Worm (Caenorhabditis elegans) whole organism, late embryonic: Measurements from ENCODE around the gene Y9C2UA.1.
A peak's percentile ranks its signal among the peaks of the same experiment; 100 is the strongest.

Experiments used
- C08G9.2 ChIP-seq: sonication (generic microtip); optimal IDR thresholded peaks from 2 replicates; lab custom pipeline; 2016; ENCODE audit warnings: mild to moderate bottlenecking, missing genetic modification characterization, moderate library complexity, missing compliant biosample characterization
- K02D7.2 ChIP-seq: sonication (generic microtip); optimal IDR thresholded peaks from 2 replicates; lab custom pipeline; 2017; ENCODE audit warnings: mild to moderate bottlenecking, missing genetic modification characterization, missing compliant biosample characterization
- T23F11.4 ChIP-seq: fragments of 200-800 bp; sonication (Bioruptor generic); optimal IDR thresholded peaks from 2 replicates; lab custom pipeline; 2018; ENCODE audit warnings: mild to moderate bottlenecking, missing genetic modification characterization, missing compliant biosample characterization
- ahr-1 ChIP-seq: sonication (generic microtip); optimal IDR thresholded peaks from 2 replicates; lab custom pipeline; 2016; ENCODE audit warnings: missing genetic modification characterization, missing compliant biosample characterization
- ceh-31 ChIP-seq: sonication (generic microtip); optimal IDR thresholded peaks from 2 replicates; lab custom pipeline; 2016; ENCODE audit warnings: missing genetic modification characterization, missing compliant biosample characterization
- ceh-48 ChIP-seq: sonication (generic microtip); optimal IDR thresholded peaks from 2 replicates; lab custom pipeline; 2016; ENCODE audit warnings: missing genetic modification characterization, inconsistent platforms, missing compliant biosample characterization
- ceh-6 ChIP-seq: fragments of 200-800 bp; sonication (Bioruptor generic); optimal IDR thresholded peaks from 2 replicates; lab custom pipeline; 2018; ENCODE audit warnings: mild to moderate bottlenecking, missing genetic modification characterization, missing compliant biosample characterization
- ceh-9 ChIP-seq: sonication (generic microtip); optimal IDR thresholded peaks from 2 replicates; lab custom pipeline; 2016; ENCODE audit warnings: mild to moderate bottlenecking, missing genetic modification characterization, inconsistent platforms, missing compliant biosample characterization
- dve-1 ChIP-seq: sonication (generic microtip); optimal IDR thresholded peaks from 2 replicates; lab custom pipeline; 2017; ENCODE audit warnings: antibody characterized with exemption, mild to moderate bottlenecking, missing genetic modification characterization, missing compliant biosample characterization
- elt-2 ChIP-seq: sonication (generic microtip); optimal IDR thresholded peaks from 2 replicates; lab custom pipeline; 2016; ENCODE audit warnings: missing genetic modification reagents, missing genetic modification characterization, missing compliant biosample characterization
- elt-4 ChIP-seq: sonication (generic microtip); optimal IDR thresholded peaks from 2 replicates; lab custom pipeline; 2016; ENCODE audit warnings: missing genetic modification characterization, missing compliant biosample characterization
- ets-4 ChIP-seq: sonication (generic microtip); optimal IDR thresholded peaks from 2 replicates; lab custom pipeline; 2016; ENCODE audit warnings: missing genetic modification characterization, missing compliant biosample characterization
- fax-1 ChIP-seq: sonication (generic microtip); optimal IDR thresholded peaks from 2 replicates; lab custom pipeline; 2016; ENCODE audit warnings: missing genotype, missing genetic modification characterization, missing compliant biosample characterization
- fkh-6 ChIP-seq: sonication (generic microtip); optimal IDR thresholded peaks from 2 replicates; lab custom pipeline; 2016; ENCODE audit warnings: missing genetic modification characterization, missing compliant biosample characterization
- hlh-13 ChIP-seq: fragments of 200-800 bp; sonication (Bioruptor generic); optimal IDR thresholded peaks from 2 replicates; lab custom pipeline; 2018; ENCODE audit warnings: mild to moderate bottlenecking, missing genetic modification characterization, missing compliant biosample characterization
- hlh-6 ChIP-seq: sonication (generic microtip); optimal IDR thresholded peaks from 2 replicates; lab custom pipeline; 2016; ENCODE audit warnings: missing genotype, missing genetic modification characterization, missing compliant biosample characterization
- hlh-8 ChIP-seq: sonication (generic microtip); optimal IDR thresholded peaks from 2 replicates; lab custom pipeline; 2016; ENCODE audit warnings: missing genotype, missing genetic modification characterization, missing compliant biosample characterization
- lim-6 ChIP-seq: sonication (generic microtip); optimal IDR thresholded peaks from 2 replicates; lab custom pipeline; 2016; ENCODE audit warnings: missing genetic modification characterization, missing compliant biosample characterization
- lin-11 ChIP-seq: fragments of 200-800 bp; sonication (Bioruptor generic); optimal IDR thresholded peaks from 2 replicates; lab custom pipeline; 2018; ENCODE audit warnings: mild to moderate bottlenecking, missing genetic modification characterization, missing compliant biosample characterization
- madf-2 ChIP-seq: sonication (generic microtip); optimal IDR thresholded peaks from 2 replicates; lab custom pipeline; 2017; ENCODE audit warnings: missing genetic modification characterization, missing compliant biosample characterization
- nfya-1 ChIP-seq: sonication (generic microtip); optimal IDR thresholded peaks from 2 replicates; lab custom pipeline; 2017; ENCODE audit warnings: missing genetic modification characterization, mild to moderate bottlenecking, missing compliant biosample characterization, antibody characterized with exemption, moderate library complexity
- nhr-11 ChIP-seq: fragments of 150-350 bp; optimal IDR thresholded peaks from 2 replicates; lab custom pipeline; 2014; ENCODE audit warnings: missing biosample characterization, missing genetic modification characterization
- npax-4 ChIP-seq: sonication (generic microtip); optimal IDR thresholded peaks from 2 replicates; lab custom pipeline; 2016; ENCODE audit warnings: missing genetic modification characterization, missing compliant biosample characterization
- odd-2 ChIP-seq: sonication (generic microtip); optimal IDR thresholded peaks from 2 replicates; lab custom pipeline; 2017; ENCODE audit warnings: antibody characterized with exemption, mild to moderate bottlenecking, missing genetic modification characterization, missing compliant biosample characterization
- pag-3 ChIP-seq: sonication (generic microtip); optimal IDR thresholded peaks from 2 replicates; lab custom pipeline; 2016; ENCODE audit warnings: missing compliant biosample characterization, missing genetic modification characterization, borderline replicate concordance
- pat-9 ChIP-seq: fragments of 200-800 bp; sonication (Bioruptor generic); optimal IDR thresholded peaks from 2 replicates; lab custom pipeline; 2018; ENCODE audit warnings: mild to moderate bottlenecking, missing genetic modification characterization, moderate library complexity, missing compliant biosample characterization
- pha-4 ChIP-seq: fragments of 150-350 bp; optimal IDR thresholded peaks from 2 replicates; lab custom pipeline; 2018; ENCODE audit warnings: missing biosample characterization, missing genetic modification reagents, missing genetic modification characterization
- rnt-1 ChIP-seq: sonication (generic microtip); optimal IDR thresholded peaks from 2 replicates; lab custom pipeline; 2016; ENCODE audit warnings: missing genetic modification characterization, missing compliant biosample characterization
- sdc-2 ChIP-seq: sonication (generic microtip); optimal IDR thresholded peaks from 2 replicates; lab custom pipeline; 2016; ENCODE audit warnings: missing genotype, missing genetic modification characterization, missing compliant biosample characterization
- syd-9 ChIP-seq: sonication (generic microtip); optimal IDR thresholded peaks from 2 replicates; lab custom pipeline; 2016; ENCODE audit warnings: mild to moderate bottlenecking, missing genetic modification characterization, moderate library complexity, missing compliant biosample characterization
- tbx-2 ChIP-seq: sonication (generic microtip); optimal IDR thresholded peaks from 2 replicates; lab custom pipeline; 2016; ENCODE audit warnings: missing genetic modification characterization, missing compliant biosample characterization
- unc-3 ChIP-seq, 2 experiments: fragments of 200-800 bp in 1 of 2; sonication (Bioruptor generic) in 1 of 2; sonication (generic microtip) in 1 of 2; conservative IDR thresholded peaks in 1 of 2; optimal IDR thresholded peaks in 1 of 2; 2 replicates each; pipeline versions ENCODE4 v1.3.6 to Lab custom; 2016 to 2022; ENCODE audit warnings: missing compliant biosample characterization in 2 of 2, missing genetic modification characterization in 2 of 2, missing genetic modification reagents in 1 of 2
- unc-42 ChIP-seq: sonication (generic microtip); optimal IDR thresholded peaks from 2 replicates; lab custom pipeline; 2016; ENCODE audit warnings: missing genotype, missing genetic modification characterization, missing compliant biosample characterization
- zip-5 ChIP-seq: sonication (generic microtip); optimal IDR thresholded peaks from 2 replicates; lab custom pipeline; 2016; ENCODE audit warnings: missing genetic modification characterization, missing compliant biosample characterization
- ztf-16 ChIP-seq: sonication (generic microtip); optimal IDR thresholded peaks from 2 replicates; lab custom pipeline; 2017; ENCODE audit warnings: missing genetic modification characterization, missing compliant biosample characterization

Y9C2UA.1 gene

DNA sequence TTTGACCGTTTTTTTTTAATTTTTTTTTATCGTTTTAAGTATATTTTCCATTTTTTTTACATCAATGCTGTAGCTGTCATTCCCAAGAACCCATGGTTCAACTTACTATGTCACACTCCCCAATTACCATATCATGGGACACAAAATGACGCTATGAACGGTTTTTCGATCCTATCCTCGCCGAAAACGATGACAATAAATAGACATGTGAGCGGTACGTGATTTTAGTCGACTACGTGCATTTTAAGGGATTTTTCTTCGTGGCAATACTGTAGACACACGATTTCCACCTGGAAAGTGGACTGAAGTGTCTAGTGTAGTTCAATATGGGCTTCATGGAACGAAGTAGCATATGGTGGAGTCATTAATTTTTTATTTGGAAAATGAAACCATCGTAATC lies 16.8 kb downstream of the Y9C2UA.1 start:
- TF ChIP-seq ahr-1 (no peak), T23F11.4 (no peak)

DNA sequence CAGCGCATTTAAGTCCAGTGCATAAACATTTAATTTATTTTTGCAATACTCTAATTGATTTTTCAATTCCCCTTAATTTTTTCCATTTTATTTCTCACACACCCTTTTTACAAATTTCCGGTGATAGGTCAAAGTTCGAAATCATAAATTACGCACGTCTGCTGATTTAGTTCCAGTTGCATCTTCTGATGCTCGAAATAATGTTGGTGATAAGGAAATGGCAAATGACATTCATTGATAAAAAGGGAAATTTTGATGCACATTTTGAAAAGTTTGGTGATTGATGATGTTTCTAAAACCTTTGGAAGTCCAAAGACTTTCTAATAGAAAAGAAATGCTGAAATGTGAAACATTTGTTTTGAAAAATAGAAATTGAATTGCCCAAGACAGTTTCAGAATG lies 17.7 kb downstream of the Y9C2UA.1 start:
- TF ChIP-seq elt-2 (tag; lab: Kevin White, UChicago): peak; percentile 52
- no peak for TF ChIP-seq C08G9.2
- no peak for TF ChIP-seq tbx-2 (tag; lab: Kevin White, UChicago)
- TF ChIP-seq unc-42 (tag; lab: Kevin White, UChicago): no peak
- TF ChIP-seq hlh-6 (tag; lab: Kevin White, UChicago): no peak

DNA sequence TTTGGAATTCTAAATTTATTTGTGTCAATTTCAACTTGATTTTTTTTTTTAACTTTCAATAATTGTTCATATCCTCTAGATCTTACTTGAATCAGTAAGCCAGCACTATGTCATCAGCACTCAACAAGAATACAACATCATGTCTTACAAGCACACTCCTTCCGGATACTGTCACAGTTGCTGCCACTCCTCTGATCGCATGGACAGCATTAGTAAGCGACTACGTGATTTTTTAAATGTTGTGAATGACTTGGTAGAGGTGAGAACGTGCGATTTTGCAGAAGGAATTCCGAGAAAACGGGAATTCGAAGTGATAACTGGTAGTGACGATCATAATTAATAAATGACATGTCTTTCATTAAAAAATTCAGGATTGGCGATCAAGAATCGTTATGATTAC lies 18.6 kb downstream of the Y9C2UA.1 start, which contains the start of gene oac-54:
Gene oac-54 (plus strand): TSS at position 83 of the 400 bp plus-strand sequence.
- TF ChIP-seq rnt-1 (tag; lab: Kevin White, UChicago) (no peak), K02D7.2 (tag; lab: Kevin White, UChicago) (no peak), lim-6 (tag; lab: Kevin White, UChicago) (no peak), lin-11 (tag; lab: Kevin White, UChicago) (no peak), hlh-13 (no peak), nfya-1 (no peak), ceh-48 (tag; lab: Kevin White, UChicago) (no peak), hlh-8 (tag; lab: Kevin White, UChicago) (no peak), C08G9.2 (no peak), pat-9 (tag; lab: Kevin White, UChicago) (no peak), npax-4 (no peak), ztf-16 (tag; lab: Kevin White, UChicago) (no peak), pha-4 (tag; lab: Kevin White, UChicago) (no peak), sdc-2 (tag; lab: Kevin White, UChicago) (no peak), fax-1 (no peak), syd-9 (tag; lab: Kevin White, UChicago) (no peak), ets-4 (no peak), hlh-6 (tag; lab: Kevin White, UChicago) (no peak), pag-3 (tag; lab: Kevin White, UChicago) (no peak), unc-3 (GFP tag; conservative IDR thresholded peaks at IDR 0.05; lab: Robert Waterston, UW) (no peak), unc-3 (tag; optimal IDR thresholded peaks at IDR 0.05; lab: Kevin White, UChicago) (no peak)

DNA sequence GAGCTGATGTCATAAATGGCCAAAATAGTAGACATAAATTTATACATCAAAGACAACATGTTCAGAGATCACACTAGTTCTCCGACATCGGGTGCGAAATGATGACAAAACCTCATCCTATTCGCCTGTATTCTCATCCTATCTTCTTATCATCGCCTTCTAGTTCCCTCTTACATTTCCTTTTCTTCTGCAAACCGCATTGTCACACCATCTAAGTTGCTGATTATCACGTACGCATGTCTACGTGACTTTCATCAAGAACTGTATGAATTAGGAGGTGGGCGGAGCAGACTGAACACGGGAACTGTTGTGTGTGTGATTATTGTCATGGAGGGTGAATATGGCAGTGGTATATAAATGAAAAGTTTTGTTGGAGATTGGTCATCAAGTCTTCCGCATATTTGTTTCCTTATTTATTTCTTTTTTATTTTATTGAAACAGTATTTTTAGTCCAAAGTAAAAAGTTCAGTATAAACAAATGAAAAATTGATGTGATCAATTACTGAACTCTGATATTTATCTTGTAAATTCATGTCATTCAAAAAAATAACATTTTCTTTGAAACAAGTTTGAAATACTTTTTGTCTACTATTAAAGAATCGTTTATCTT lies 20.9 kb downstream of the Y9C2UA.1 start:
- TF ChIP-seq odd-2 (no peak), elt-4 (tag; lab: Kevin White, UChicago) (no peak), madf-2 (tag; lab: Kevin White, UChicago) (no peak), nhr-11 (tag; lab: Kevin White, UChicago) (no peak), ceh-48 (tag; lab: Kevin White, UChicago) (no peak), nfya-1 (no peak), fkh-6 (tag; lab: Kevin White, UChicago) (no peak), zip-5 (no peak), hlh-8 (tag; lab: Kevin White, UChicago) (no peak), ceh-31 (tag; lab: Kevin White, UChicago) (no peak)

DNA sequence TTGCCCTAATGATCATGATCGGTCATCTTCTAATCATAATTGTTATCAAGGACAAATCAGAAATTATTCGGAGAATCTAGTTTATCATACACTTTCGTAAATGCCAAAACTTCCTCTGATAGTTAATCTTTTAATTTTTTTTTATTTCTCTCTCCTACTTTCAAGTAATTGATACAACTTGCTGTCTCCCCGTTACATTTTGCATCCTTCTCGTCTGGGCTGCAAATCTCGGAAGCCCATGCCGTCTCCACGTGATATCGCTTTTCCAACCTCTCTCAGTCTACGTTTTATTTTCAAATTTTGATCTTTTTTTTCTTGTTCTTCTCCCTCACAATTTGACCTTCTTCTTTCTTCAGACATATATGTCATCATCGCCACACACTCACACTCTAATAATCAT lies 21.6 kb downstream of the Y9C2UA.1 start, which contains the start of gene rhy-1:
Gene rhy-1 (plus strand): TSS at position 357 of the 400 bp plus-strand sequence.
- TF ChIP-seq fkh-6 (tag; lab: Kevin White, UChicago): no peak
- TF ChIP-seq odd-2: no peak
- TF ChIP-seq lin-11 (tag; lab: Kevin White, UChicago): no peak
- no peak for TF ChIP-seq pag-3 (tag; lab: Kevin White, UChicago)
- no peak for TF ChIP-seq ceh-6 (GFP tag; lab: Kevin White, UChicago)
- TF ChIP-seq ceh-9: no peak
- TF ChIP-seq dve-1: no peak
- no peak for TF ChIP-seq nfya-1
